Fruit fly (Drosophila melanogaster) whole organism, embryonic: Measurements from ENCODE around the gene nkt.

Experiments
- Atf3 ChIP-seq: fragments of 200-800 bp; sonication (Bioruptor generic); optimal IDR thresholded peaks from 3 replicates; lab custom pipeline; 2016; ENCODE audit warnings: missing biosample characterization, missing genetic modification characterization
- CG10267 ChIP-seq: fragments of 200-800 bp; sonication (Bioruptor generic); optimal IDR thresholded peaks from 2 replicates; lab custom pipeline; 2018; ENCODE audit warnings: missing biosample characterization, mild to moderate bottlenecking, missing genetic modification characterization, moderate library complexity
- CG11398 ChIP-seq: fragments of 200-800 bp; sonication (Bioruptor generic); optimal IDR thresholded peaks from 2 replicates; lab custom pipeline; 2016; ENCODE audit warnings: missing biosample characterization, missing genetic modification characterization
- CG11723 ChIP-seq: fragments of 200-800 bp; sonication (Bioruptor generic); optimal IDR thresholded peaks from 2 replicates; lab custom pipeline; 2017; ENCODE audit warnings: missing biosample characterization, mild to moderate bottlenecking, missing genetic modification characterization
- CG14710 ChIP-seq: fragments of 200-800 bp; sonication (Bioruptor generic); optimal IDR thresholded peaks from 3 replicates; lab custom pipeline; 2019; ENCODE audit warnings: missing biosample characterization, mild to moderate bottlenecking, missing genetic modification characterization, moderate library complexity
- CG14965 ChIP-seq: fragments of 200-800 bp; sonication (Bioruptor generic); optimal IDR thresholded peaks from 2 replicates; lab custom pipeline; 2016; ENCODE audit warnings: missing biosample characterization, missing genetic modification characterization, borderline replicate concordance
- CG17359 ChIP-seq: fragments of 200-800 bp; sonication (Bioruptor generic); optimal IDR thresholded peaks from 3 replicates; lab custom pipeline; 2018; ENCODE audit warnings: missing biosample characterization, mild to moderate bottlenecking, missing genetic modification characterization, moderate library complexity
- CG17385 ChIP-seq: fragments of 200-800 bp; sonication (Bioruptor generic); optimal IDR thresholded peaks from 3 replicates; lab custom pipeline; 2018; ENCODE audit warnings: missing biosample characterization, mild to moderate bottlenecking, missing genetic modification characterization
- CG18262 ChIP-seq: fragments of 200-800 bp; optimal IDR thresholded peaks from 3 replicates; lab custom pipeline; 2019; ENCODE audit warnings: missing biosample characterization, mild to moderate bottlenecking, missing genetic modification characterization, moderate library complexity
- CG2120 ChIP-seq: fragments of 200-800 bp; sonication (Bioruptor generic); optimal IDR thresholded peaks from 3 replicates; lab custom pipeline; 2016; ENCODE audit warnings: missing biosample characterization, missing genetic modification characterization
- CG2678 ChIP-seq: fragments of 200-800 bp; sonication (Bioruptor generic); optimal IDR thresholded peaks from 3 replicates; lab custom pipeline; 2019; ENCODE audit warnings: missing biosample characterization, mild to moderate bottlenecking, missing genetic modification characterization, moderate library complexity
- CG2875 ChIP-seq: fragments of 200-800 bp; sonication (Bioruptor generic); optimal IDR thresholded peaks from 2 replicates; lab custom pipeline; 2017; ENCODE audit warnings: missing biosample characterization, mild to moderate bottlenecking, missing genetic modification characterization, missing genetic modification reagents
- CG32767 ChIP-seq: fragments of 200-800 bp; sonication (Bioruptor generic); IDR thresholded peaks from 2 replicates; pipeline ENCODE4 v1.3.6; 2022; ENCODE audit warnings: missing biosample characterization, missing genetic modification characterization
- CG32772 ChIP-seq: fragments of 200-800 bp; sonication (Bioruptor generic); IDR thresholded peaks from 2 replicates; pipeline ENCODE4 v1.3.6; 2022; ENCODE audit warnings: missing biosample characterization, missing genetic modification characterization
- CG5180 ChIP-seq: fragments of 200-800 bp; sonication (Bioruptor generic); optimal IDR thresholded peaks from 3 replicates; lab custom pipeline; 2017; ENCODE audit warnings: missing biosample characterization, missing genetic modification characterization, mild to moderate bottlenecking, moderate library complexity, missing genetic modification reagents
- CG6813 ChIP-seq: fragments of 200-800 bp; sonication (Bioruptor generic); optimal IDR thresholded peaks from 2 replicates; lab custom pipeline; 2017; ENCODE audit warnings: missing biosample characterization, missing genetic modification characterization, mild to moderate bottlenecking, moderate library complexity, missing genetic modification reagents
- CG8281 ChIP-seq: fragments of 200-800 bp; sonication (Bioruptor generic); optimal IDR thresholded peaks from 2 replicates; lab custom pipeline; 2018; ENCODE audit warnings: missing biosample characterization, mild to moderate bottlenecking, missing genetic modification characterization, moderate library complexity
- CG8944 ChIP-seq: fragments of 200-800 bp; sonication (Bioruptor generic); optimal IDR thresholded peaks from 3 replicates; lab custom pipeline; 2016; ENCODE audit warnings: missing biosample characterization, missing genetic modification characterization
- CHES-1-like ChIP-seq: fragments of 200-800 bp; sonication (Bioruptor generic); optimal IDR thresholded peaks from 2 replicates; lab custom pipeline; 2016; ENCODE audit warnings: missing biosample characterization, missing genetic modification characterization
- Camta ChIP-seq: fragments of 200-800 bp; sonication (Bioruptor generic); optimal IDR thresholded peaks from 2 replicates; lab custom pipeline; 2016; ENCODE audit warnings: missing biosample characterization, missing genetic modification characterization
- Doc2 ChIP-seq: fragments of 200-800 bp; sonication (Bioruptor generic); IDR thresholded peaks from 2 replicates; pipeline ENCODE4 v1.3.6; 2022; ENCODE audit warnings: missing biosample characterization, missing genetic modification characterization
- HLH3B ChIP-seq: fragments of 200-800 bp; sonication (Bioruptor generic); IDR thresholded peaks from 2 replicates; pipeline ENCODE4 v1.3.6; 2022; ENCODE audit warnings: missing biosample characterization, missing genetic modification characterization
- Kr ChIP-seq: fragments of 200-800 bp; sonication (Bioruptor generic); optimal IDR thresholded peaks from 2 replicates; lab custom pipeline; 2017; ENCODE audit warnings: missing biosample characterization, mild to moderate bottlenecking, missing genetic modification characterization
- Lhr ChIP-seq: fragments of 200-800 bp; sonication (Bioruptor generic); optimal IDR thresholded peaks from 3 replicates; lab custom pipeline; 2017; ENCODE audit warnings: mild to moderate bottlenecking, missing biosample characterization, missing genetic modification reagents, missing genetic modification characterization
- Meics ChIP-seq: fragments of 200-800 bp; sonication (Bioruptor generic); optimal IDR thresholded peaks from 2 replicates; lab custom pipeline; 2017; ENCODE audit warnings: missing biosample characterization, mild to moderate bottlenecking, missing genetic modification characterization
- Poxn ChIP-seq: fragments of 200-800 bp; sonication (Bioruptor generic); IDR thresholded peaks from 2 replicates; pipeline ENCODE4 v1.3.6; 2022; ENCODE audit warnings: missing biosample characterization, missing genetic modification characterization
- Rfx ChIP-seq: fragments of 200-800 bp; sonication (Bioruptor generic); IDR thresholded peaks from 2 replicates; pipeline ENCODE4 v1.3.6; 2022; ENCODE audit warnings: missing biosample characterization, missing genetic modification characterization
- Tbp ChIP-seq: fragments of >200 bp; optimal IDR thresholded peaks from 2 replicates; lab custom pipeline; 2018; ENCODE audit warnings: missing biosample characterization, missing genetic modification characterization
- Vsx1 ChIP-seq: fragments of 200-800 bp; sonication (Bioruptor generic); optimal IDR thresholded peaks from 2 replicates; lab custom pipeline; 2017; ENCODE audit warnings: missing biosample characterization, mild to moderate bottlenecking, missing genetic modification characterization, missing genetic modification reagents
- Xrp1 ChIP-seq: fragments of 200-800 bp; sonication (Bioruptor generic); IDR thresholded peaks from 2 replicates; pipeline ENCODE4 v1.3.6; 2022; ENCODE audit warnings: missing biosample characterization, missing genetic modification characterization
- bcd ChIP-seq: fragments of 200-800 bp; sonication (Bioruptor generic); optimal IDR thresholded peaks from 2 replicates; lab custom pipeline; 2017; ENCODE audit warnings: missing biosample characterization, mild to moderate bottlenecking, missing genetic modification characterization
- bsh ChIP-seq, 2 experiments: fragments of 200-800 bp; sonication (Bioruptor generic); optimal IDR thresholded peaks; 2 replicates each; lab custom pipeline; 2017 to 2018; ENCODE audit warnings: mild to moderate bottlenecking in 2 of 2, missing biosample characterization in 2 of 2, missing genetic modification characterization in 2 of 2, moderate library complexity in 1 of 2
- cas ChIP-seq: fragments of 200-800 bp; sonication (Bioruptor generic); IDR thresholded peaks from 2 replicates; pipeline ENCODE4 v1.3.6; 2022; ENCODE audit warnings: missing biosample characterization, missing genetic modification characterization
- corto ChIP-seq: fragments of 200-800 bp; sonication (Bioruptor generic); optimal IDR thresholded peaks from 2 replicates; lab custom pipeline; 2016; ENCODE audit warnings: missing biosample characterization, mild to moderate bottlenecking, missing genetic modification characterization, moderate library complexity
- dan ChIP-seq: fragments of 200-800 bp; sonication (Bioruptor generic); IDR thresholded peaks from 2 replicates; pipeline ENCODE4 v1.3.6; 2022; ENCODE audit warnings: missing biosample characterization, missing genetic modification characterization
- dm ChIP-seq: fragments of 200-800 bp; sonication (Bioruptor generic); optimal IDR thresholded peaks from 3 replicates; lab custom pipeline; 2016; ENCODE audit warnings: missing biosample characterization, missing genetic modification characterization
- ems ChIP-seq: fragments of 200-800 bp; sonication (Bioruptor generic); optimal IDR thresholded peaks from 3 replicates; lab custom pipeline; 2016; ENCODE audit warnings: missing biosample characterization, missing genetic modification characterization
- ftz-f1 ChIP-seq: fragments of 200-800 bp; sonication (Bioruptor generic); optimal IDR thresholded peaks from 2 replicates; lab custom pipeline; 2016; ENCODE audit warnings: missing biosample characterization, missing genetic modification characterization
- lab ChIP-seq: fragments of 200-800 bp; sonication (Bioruptor generic); optimal IDR thresholded peaks from 3 replicates; lab custom pipeline; 2017; ENCODE audit warnings: missing biosample characterization, missing genetic modification characterization, mild to moderate bottlenecking, moderate library complexity, missing genetic modification reagents
- pita ChIP-seq: fragments of 200-800 bp; sonication (Bioruptor generic); optimal IDR thresholded peaks from 2 replicates; lab custom pipeline; 2017; ENCODE audit warnings: missing biosample characterization, mild to moderate bottlenecking, missing genetic modification characterization
- row ChIP-seq: fragments of 200-800 bp; sonication (Bioruptor generic); IDR thresholded peaks from 3 replicates; pipeline ENCODE4 v1.3.6; 2022; ENCODE audit warnings: missing biosample characterization, missing genetic modification characterization
- sens-2 ChIP-seq: fragments of 200-800 bp; sonication (Bioruptor generic); IDR thresholded peaks from 2 replicates; pipeline ENCODE4 v1.3.6; 2022; ENCODE audit warnings: missing biosample characterization, missing genetic modification characterization
- sim ChIP-seq: fragments of 200-800 bp; sonication (Bioruptor generic); IDR thresholded peaks from 2 replicates; pipeline ENCODE4 v1.3.6; 2022; ENCODE audit warnings: missing biosample characterization, missing genetic modification characterization
- sqz ChIP-seq: fragments of 200-800 bp; sonication (Bioruptor generic); optimal IDR thresholded peaks from 3 replicates; lab custom pipeline; 2018; ENCODE audit warnings: missing biosample characterization, mild to moderate bottlenecking, missing genetic modification characterization
- sr ChIP-seq: fragments of 200-800 bp; sonication (Bioruptor generic); IDR thresholded peaks from 3 replicates; pipeline ENCODE4 v1.3.6; 2022; ENCODE audit warnings: missing biosample characterization, missing genetic modification characterization
- stwl ChIP-seq: fragments of 200-800 bp; sonication (Bioruptor generic); optimal IDR thresholded peaks from 3 replicates; lab custom pipeline; 2018; ENCODE audit warnings: missing biosample characterization, mild to moderate bottlenecking, missing genetic modification characterization, moderate library complexity
- twi ChIP-seq: fragments of 200-800 bp; optimal IDR thresholded peaks from 2 replicates; lab custom pipeline; 2019; ENCODE audit warnings: missing biosample characterization, mild to moderate bottlenecking, missing genetic modification characterization, moderate library complexity
- z ChIP-seq: fragments of 200-800 bp; sonication (Bioruptor generic); IDR thresholded peaks from 3 replicates; pipeline ENCODE4 v1.3.6; 2022; ENCODE audit warnings: missing biosample characterization, missing genetic modification characterization
- zfh1 ChIP-seq: fragments of 200-800 bp; sonication (Bioruptor generic); IDR thresholded peaks from 3 replicates; pipeline ENCODE4 v1.3.6; 2022; ENCODE audit warnings: missing biosample characterization, missing genetic modification characterization

The nkt gene

DNA sequence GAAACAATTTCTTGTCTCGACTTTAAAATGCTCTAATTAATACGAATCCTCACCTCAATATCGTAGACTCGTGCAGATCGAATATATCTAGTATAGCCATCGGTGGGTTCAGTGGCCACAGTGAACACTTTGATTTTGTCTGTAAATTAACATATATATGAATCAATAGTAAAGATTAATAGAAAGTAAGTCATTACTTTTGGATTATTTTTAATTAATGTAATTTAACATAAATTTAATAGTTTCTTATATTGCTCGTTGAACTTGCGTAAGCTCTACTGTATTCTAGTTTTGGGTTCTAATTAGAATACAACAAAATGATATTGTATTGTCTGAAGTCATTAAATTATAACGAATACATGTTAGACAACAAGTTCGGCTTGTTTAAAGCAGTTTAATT is 3.7 kb downstream of the nkt start (continued):
- TF ChIP-seq CG5180 (GFP tag; lab: Kevin White, UChicago): no peak
- TF ChIP-seq Rfx: peak; percentile 68
- no peak for TF ChIP-seq dan (GFP tag; lab: Robert Waterston, UW)
- TF ChIP-seq CG14710: no peak
- peak; percentile 17; the same call in 1 of the 2 replicates for TF ChIP-seq CG32772 (GFP tag; lab: Robert Waterston, UW)
- 0 out of 3 replicates have a peak, but pooled peaks have one; percentile 6 for TF ChIP-seq zfh1 (GFP tag; lab: Robert Waterston, UW)
- no peak for TF ChIP-seq Meics
- TF ChIP-seq Poxn (GFP tag; lab: Robert Waterston, UW): no peak
- TF ChIP-seq Xrp1: peak; percentile 49; the same call in 1 of the 2 replicates
- TF ChIP-seq CG17359 (tag; lab: Kevin White, UChicago): peak; percentile 24
- TF ChIP-seq CG18262: peak; percentile 24
- TF ChIP-seq row (GFP tag; lab: Robert Waterston, UW): peak; percentile 45; the same call in 2 of the 3 replicates
- peak in 1 of 2 experiments; percentile 30 for TF ChIP-seq bsh (GFP tag; optimal IDR thresholded peaks at IDR 0.05; lab: Kevin White, UChicago)
- peak; percentile 13 for TF ChIP-seq CG10267

DNA sequence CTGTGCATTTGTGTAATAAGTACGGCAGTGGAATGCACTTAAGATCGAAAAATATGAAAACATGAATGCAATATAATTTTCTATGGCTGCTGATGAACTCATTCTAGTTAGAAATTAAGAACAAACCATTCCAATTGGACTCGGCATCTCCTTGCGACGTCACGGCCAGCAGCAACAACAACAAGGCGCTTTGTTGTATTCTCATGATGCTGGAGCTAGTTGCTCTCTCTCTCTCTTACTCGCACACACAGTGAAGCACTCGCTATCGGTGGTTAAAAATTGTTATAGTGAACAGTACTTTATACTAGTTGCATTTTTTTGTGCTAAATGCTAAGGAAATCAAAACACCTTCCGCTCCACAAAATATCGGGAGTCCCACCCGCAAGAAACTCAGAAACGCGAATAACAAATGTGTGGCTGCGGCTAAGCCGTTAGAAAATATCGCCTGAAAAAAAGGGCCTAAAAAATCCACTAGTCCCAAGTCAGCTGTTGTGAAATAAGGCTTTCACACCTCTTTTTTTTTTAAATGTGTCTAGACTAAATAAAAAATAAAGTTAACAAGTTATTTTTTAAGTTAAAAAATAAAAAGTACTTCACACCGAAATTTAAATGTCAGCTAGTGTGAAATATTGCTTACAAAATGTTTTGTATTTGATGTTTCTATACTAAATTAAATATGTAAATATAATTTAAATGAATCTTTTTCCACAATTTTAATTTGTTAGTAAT is 4.6 kb downstream of the nkt start, which contains the start of gene Plod:
Plod (minus strand) TSS at position 409 of the 729 bp plus-strand sequence.
- peak; percentile 22 for TF ChIP-seq CG11398 (GFP tag; lab: Kevin White, UChicago)
- TF ChIP-seq HLH3B (GFP tag; lab: Robert Waterston, UW): 0 out of 2 replicates have a peak, but pooled peaks have one; percentile 28
- peak; percentile 55 for TF ChIP-seq sqz (GFP tag; lab: Kevin White, UChicago)
- TF ChIP-seq Lhr: peak; percentile 82
- TF ChIP-seq Kr (GFP tag; lab: Kevin White, UChicago): no peak
- no peak for TF ChIP-seq CG11723 (GFP tag; lab: Kevin White, UChicago)
- peak; percentile 41 for TF ChIP-seq bcd
- peak; percentile 19 for TF ChIP-seq ems (GFP tag; lab: Kevin White, UChicago)
- no peak for TF ChIP-seq corto (GFP tag; lab: Kevin White, UChicago)
- TF ChIP-seq CG2120 (GFP tag; lab: Kevin White, UChicago): peak; percentile 66
- TF ChIP-seq sim: no peak
- TF ChIP-seq CG17385 (GFP tag; lab: Kevin White, UChicago): peak; percentile 19
- TF ChIP-seq Atf3 (GFP tag; lab: Kevin White, UChicago): no peak
- no peak for TF ChIP-seq CG2875
- TF ChIP-seq stwl: peak; percentile 73
- TF ChIP-seq Vsx1 (GFP tag; lab: Kevin White, UChicago): no peak
- no peak for TF ChIP-seq Doc2
- TF ChIP-seq bsh (GFP tag; optimal IDR thresholded peaks at IDR 0.05; lab: Kevin White, UChicago): peak in 1 of 2 experiments; percentile 65
- no peak for TF ChIP-seq dm
- no peak for TF ChIP-seq CG8281 (tag; lab: Kevin White, UChicago)
- peak; percentile 69 for TF ChIP-seq CHES-1-like (GFP tag; lab: Kevin White, UChicago)
- peak; percentile 13 for TF ChIP-seq Camta (GFP tag; lab: Kevin White, UChicago)
- TF ChIP-seq lab: peak; percentile 61
- no peak for TF ChIP-seq ftz-f1
- TF ChIP-seq CG2678 (tag; lab: Kevin White, UChicago): peak; percentile 65
- no peak for TF ChIP-seq cas
- no peak for TF ChIP-seq CG14965
- no peak for TF ChIP-seq z (GFP tag; lab: Robert Waterston, UW)
- 0 out of 3 replicates have a peak, but pooled peaks have one; percentile 14 for TF ChIP-seq sr
- TF ChIP-seq CG32767: 0 out of 2 replicates have a peak, but pooled peaks have one; percentile 25
- TF ChIP-seq sens-2 (GFP tag; lab: Robert Waterston, UW): no peak
- no peak for TF ChIP-seq Tbp (GFP tag; lab: Kevin White, UChicago)
- TF ChIP-seq pita (GFP tag; lab: Kevin White, UChicago): no peak
- peak; percentile 18 for TF ChIP-seq CG8944 (GFP tag; lab: Kevin White, UChicago)
- TF ChIP-seq CG6813 (GFP tag; lab: Kevin White, UChicago): no peak
- TF ChIP-seq twi (tag; lab: Kevin White, UChicago): no peak
